Fruit fly (Drosophila melanogaster) whole organism, larva: ENCODE data around the gene TwdlX.

ENCODE experiments used
- noc ChIP-seq: fragments of 200-800 bp; sonication (Bioruptor generic); optimal IDR thresholded peaks from 3 replicates; lab custom pipeline; 2019; ENCODE audit warnings: missing biosample characterization, mild to moderate bottlenecking, missing genetic modification characterization, moderate library complexity

The TwdlX gene

dm6 chrX:16730791-16731190 lies at the start of gene TwdlX:
Gene TwdlX (plus strand): TSS chrX:16731091.
- TF ChIP-seq noc (tag; lab: Kevin White, UChicago) = no peak

- no peak for TF ChIP-seq noc (tag; lab: Kevin White, UChicago)
These were observed 47.1 kb upstream of the TwdlX start, which contains the start of gene Axs for dm6 chrX:16683765-16684164. Gene Axs (minus strand): TSS chrX:16683895.

- no peak for TF ChIP-seq noc (tag; lab: Kevin White, UChicago)
These were observed 43.3 kb upstream of the TwdlX start for dm6 chrX:16687400-16688105.

dm6 chrX:16688106-16688459 lies 42.8 kb upstream of the TwdlX start:
- TF ChIP-seq noc (tag; lab: Kevin White, UChicago) = no peak

dm6 chrX:16689339-16689738 lies 41.6 kb upstream of the TwdlX start:
- TF ChIP-seq noc (tag; lab: Kevin White, UChicago) = no peak

- TF ChIP-seq noc (tag; lab: Kevin White, UChicago) = no peak
These were observed 40.9 kb upstream of the TwdlX start for dm6 chrX:16689966-16690365.

- TF ChIP-seq noc (tag; lab: Kevin White, UChicago) = no peak
These were observed 40.4 kb upstream of the TwdlX start for dm6 chrX:16690499-16690898.

- no peak for TF ChIP-seq noc (tag; lab: Kevin White, UChicago)
These were observed 39.5 kb upstream of the TwdlX start for dm6 chrX:16691440-16691839.

- TF ChIP-seq noc (tag; lab: Kevin White, UChicago) = peak; percentile 70
These were observed 38.6 kb upstream of the TwdlX start for dm6 chrX:16692325-16692724.

- TF ChIP-seq noc (tag; lab: Kevin White, UChicago) = no peak
These were observed 37.0 kb upstream of the TwdlX start for dm6 chrX:16693805-16694387.

dm6 chrX:16694477-16694876 lies 36.4 kb upstream of the TwdlX start:
- no peak for TF ChIP-seq noc (tag; lab: Kevin White, UChicago)

dm6 chrX:16694959-16695358 lies 35.9 kb upstream of the TwdlX start, which contains the start of gene Septin4:
Gene Septin4 (minus strand): TSS chrX:16695173.
- TF ChIP-seq noc (tag; lab: Kevin White, UChicago) = no peak

- no peak for TF ChIP-seq noc (tag; lab: Kevin White, UChicago)
These were observed 35.2 kb upstream of the TwdlX start, which contains the start of gene CG4678 for dm6 chrX:16695658-16696181. Gene CG4678 (plus strand): TSS chrX:16696131.

dm6 chrX:16696614-16697519 lies 34.0 kb upstream of the TwdlX start:
- TF ChIP-seq noc (tag; lab: Kevin White, UChicago) = no peak

- TF ChIP-seq noc (tag; lab: Kevin White, UChicago) = no peak
These were observed 32.9 kb upstream of the TwdlX start for dm6 chrX:16697882-16698571.
